Worm (Caenorhabditis elegans) whole organism, L4/young adult: ENCODE data around the gene maa-1.

Experiments used
- W03F9.2 ChIP-seq: fragments of 150-350 bp; optimal IDR thresholded peaks from 2 replicates; lab custom pipeline; 2014; ENCODE audit warnings: missing biosample characterization, missing genetic modification characterization
- dao-5 ChIP-seq: sonication (generic microtip); optimal IDR thresholded peaks from 2 replicates; lab custom pipeline; 2016; ENCODE audit warnings: missing genotype, missing genetic modification characterization, moderate library complexity, missing compliant biosample characterization
- him-1 ChIP-seq: sonication (generic microtip); optimal IDR thresholded peaks from 2 replicates; lab custom pipeline; 2016; ENCODE audit warnings: missing genotype, missing genetic modification reagents, missing genetic modification characterization, missing compliant biosample characterization

ce11 chrIII:11824088-11824487 lies 1.8 kb upstream of the maa-1 start:
- TF ChIP-seq W03F9.2 (tag; lab: Kevin White, UChicago) (no peak), him-1 (tag; lab: Kevin White, UChicago) (no peak), dao-5 (no peak)
